Fruit fly (Drosophila melanogaster): ENCODE results near the gene dnt.

dnt gene

DNA sequence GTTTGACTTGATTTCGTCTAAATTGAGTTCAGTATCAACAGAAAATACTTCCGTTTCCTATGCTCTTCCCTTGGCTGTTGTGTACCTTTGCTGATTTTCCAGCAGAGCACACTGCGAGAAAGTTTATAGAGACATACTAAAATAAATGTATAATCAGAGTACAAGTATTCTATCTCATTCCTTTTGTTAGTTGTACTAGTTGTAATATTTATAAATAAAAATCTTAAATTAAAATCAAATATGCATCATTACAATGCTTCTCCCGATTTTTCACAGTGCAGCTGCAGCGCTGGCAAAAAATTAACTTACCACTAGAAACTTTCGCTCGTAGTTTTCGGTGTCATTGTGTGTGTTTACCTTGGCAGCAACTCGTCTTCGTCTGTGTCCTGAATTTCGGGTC is 28.0 kb downstream of the dnt start (continued):
- TF ChIP-seq Eip74EF (GFP tag; optimal IDR thresholded peaks at IDR 0.05) (no peak), Dfd (GFP tag; optimal IDR thresholded peaks at IDR 0.05) (no peak), tio (GFP tag; optimal IDR thresholded peaks at IDR 0.05) (peak; percentile 61), danr (GFP tag; IDR thresholded peaks at IDR 0.05) (no peak), sens-2 (GFP tag; IDR thresholded peaks at IDR 0.05) (no peak), CG10654 (GFP tag; optimal IDR thresholded peaks at IDR 0.05) (no peak), Trl (optimal IDR thresholded peaks at IDR 0.05) (no peak), Trl (GFP tag; optimal IDR thresholded peaks at IDR 0.05) (no peak), CG3163 (GFP tag; optimal IDR thresholded peaks at IDR 0.05) (no peak), CG33557 (GFP tag; optimal IDR thresholded peaks at IDR 0.05) (peak; percentile 4), mirr (GFP tag; optimal IDR thresholded peaks at IDR 0.05) (no peak), hth (optimal IDR thresholded peaks at IDR 0.05) (no peak), Sox102F (GFP tag; optimal IDR thresholded peaks at IDR 0.05) (peak; percentile 57), BtbVII (GFP tag; optimal IDR thresholded peaks at IDR 0.05) (peak; percentile 5), ind (GFP tag; optimal IDR thresholded peaks at IDR 0.05) (peak; percentile 35), CG4424 (GFP tag; optimal IDR thresholded peaks at IDR 0.05) (peak; percentile 62), C15 (GFP tag; IDR thresholded peaks at IDR 0.05) (no peak), Abd-B (GFP tag; optimal IDR thresholded peaks at IDR 0.05) (peak; percentile 2), mld (GFP tag; IDR thresholded peaks at IDR 0.05; ENCODE audit: partially characterized antibody) (no peak), Hmr (GFP tag; optimal IDR thresholded peaks at IDR 0.05) (peak; percentile 69), Scr (GFP tag; IDR thresholded peaks at IDR 0.05; ENCODE audit: partially characterized antibody) (no peak), CG12236 (GFP tag; optimal IDR thresholded peaks at IDR 0.05) (no peak), CG34376 (GFP tag; optimal IDR thresholded peaks at IDR 0.05) (no peak), Blimp-1 (GFP tag; optimal IDR thresholded peaks at IDR 0.05) (peak; percentile 59), cas (GFP tag; IDR thresholded peaks at IDR 0.05) (no peak), ranshi (GFP tag; IDR thresholded peaks at IDR 0.05) (no peak), disco-r (GFP tag; optimal IDR thresholded peaks at IDR 0.05) (no peak), bowl (GFP tag; IDR thresholded peaks at IDR 0.05) (no peak), Atf6 (GFP tag; IDR thresholded peaks at IDR 0.05) (peak; percentile 54; the same call in 1 of the 2 replicates), eve (GFP tag; optimal IDR thresholded peaks at IDR 0.05) (peak in 1 of 2 experiments; percentile 74), H15 (GFP tag; IDR thresholded peaks at IDR 0.05) (peak; percentile 55; the same call in 2 of the 3 replicates), Dref (GFP tag; IDR thresholded peaks at IDR 0.05) (no peak), cg (GFP tag; optimal IDR thresholded peaks at IDR 0.05) (no peak), pfk (GFP tag; optimal IDR thresholded peaks at IDR 0.05) (no peak), CG17829 (tag; optimal IDR thresholded peaks at IDR 0.05) (peak; percentile 72), CG17328 (GFP tag; IDR thresholded peaks at IDR 0.05) (peak; percentile 69), pnt (GFP tag; optimal IDR thresholded peaks at IDR 0.05) (peak; percentile 32), pros (GFP tag; optimal IDR thresholded peaks at IDR 0.05) (no peak), CG4328 (GFP tag; optimal IDR thresholded peaks at IDR 0.05) (no peak), CG1647 (GFP tag; optimal IDR thresholded peaks at IDR 0.05) (no peak), dysf (GFP tag; IDR thresholded peaks at IDR 0.05) (peak; percentile 58; the same call in 2 of the 3 replicates), D19B (GFP tag; optimal IDR thresholded peaks at IDR 0.05) (no peak), crc (GFP tag; optimal IDR thresholded peaks at IDR 0.05) (no peak), cwo (GFP tag; optimal IDR thresholded peaks at IDR 0.05) (peak; percentile 44), kni (GFP tag; optimal IDR thresholded peaks at IDR 0.05) (no peak), CG6175 (GFP tag; IDR thresholded peaks at IDR 0.05) (no peak), CoRest (tag; optimal IDR thresholded peaks at IDR 0.05) (peak; percentile 65), croc (GFP tag; conservative IDR thresholded peaks at IDR 0.05) (peak; percentile 35; the same call in 1 of the 3 replicates), CG14014 (GFP tag; IDR thresholded peaks at IDR 0.05) (peak; percentile 40; the same call in 1 of the 2 replicates), CG8290 (GFP tag; optimal IDR thresholded peaks at IDR 0.05) (no peak), CG8290 (tag; optimal IDR thresholded peaks at IDR 0.05) (no peak), inv (GFP tag; IDR thresholded peaks at IDR 0.05; ENCODE audit: partially characterized antibody) (no peak)

Measured in whole organism, embryonic.